Worm (Caenorhabditis elegans) whole organism, late embryonic: ENCODE measurements around the gene gbb-1.

Source experiments
- C08G9.2 ChIP-seq: sonication (generic microtip); optimal IDR thresholded peaks from 2 replicates; lab custom pipeline; 2016; ENCODE audit warnings: mild to moderate bottlenecking, missing genetic modification characterization, moderate library complexity, missing compliant biosample characterization
- C38D4.7 ChIP-seq: fragments of 200-800 bp; sonication (Bioruptor generic); optimal IDR thresholded peaks from 2 replicates; lab custom pipeline; 2018; ENCODE audit warnings: mild to moderate bottlenecking, missing genetic modification characterization, moderate library complexity, missing compliant biosample characterization
- ama-1 ChIP-seq: fragments of 150-350 bp; optimal IDR thresholded peaks from 2 replicates; lab custom pipeline; 2014
- ceh-18 ChIP-seq: sonication (generic microtip); optimal IDR thresholded peaks from 2 replicates; lab custom pipeline; 2016; ENCODE audit warnings: missing genetic modification characterization, missing compliant biosample characterization
- ceh-2 ChIP-seq: sonication (generic microtip); optimal IDR thresholded peaks from 2 replicates; lab custom pipeline; 2016; ENCODE audit warnings: missing genotype, missing genetic modification characterization, missing compliant biosample characterization
- ceh-31 ChIP-seq: sonication (generic microtip); optimal IDR thresholded peaks from 2 replicates; lab custom pipeline; 2016; ENCODE audit warnings: missing genetic modification characterization, missing compliant biosample characterization
- ceh-45 ChIP-seq: fragments of 200-800 bp; sonication (Bioruptor generic); IDR thresholded peaks from 2 replicates; pipeline ENCODE4 v1.3.6; 2022; ENCODE audit warnings: missing genetic modification reagents, missing genetic modification characterization, missing compliant biosample characterization
- ceh-9 ChIP-seq: sonication (generic microtip); optimal IDR thresholded peaks from 2 replicates; lab custom pipeline; 2016; ENCODE audit warnings: mild to moderate bottlenecking, missing genetic modification characterization, inconsistent platforms, missing compliant biosample characterization
- che-1 ChIP-seq: sonication (generic microtip); optimal IDR thresholded peaks from 2 replicates; lab custom pipeline; 2016; ENCODE audit warnings: mild to moderate bottlenecking, missing genetic modification characterization, missing compliant biosample characterization
- elt-2 ChIP-seq: sonication (generic microtip); optimal IDR thresholded peaks from 2 replicates; lab custom pipeline; 2016; ENCODE audit warnings: missing genetic modification reagents, missing genetic modification characterization, missing compliant biosample characterization
- hlh-13 ChIP-seq: fragments of 200-800 bp; sonication (Bioruptor generic); optimal IDR thresholded peaks from 2 replicates; lab custom pipeline; 2018; ENCODE audit warnings: mild to moderate bottlenecking, missing genetic modification characterization, missing compliant biosample characterization
- hlh-8 ChIP-seq: sonication (generic microtip); optimal IDR thresholded peaks from 2 replicates; lab custom pipeline; 2016; ENCODE audit warnings: missing genotype, missing genetic modification characterization, missing compliant biosample characterization
- lim-6 ChIP-seq: sonication (generic microtip); optimal IDR thresholded peaks from 2 replicates; lab custom pipeline; 2016; ENCODE audit warnings: missing genetic modification characterization, missing compliant biosample characterization
- madf-2 ChIP-seq: sonication (generic microtip); optimal IDR thresholded peaks from 2 replicates; lab custom pipeline; 2017; ENCODE audit warnings: missing genetic modification characterization, missing compliant biosample characterization
- mec-3 ChIP-seq: sonication (generic microtip); optimal IDR thresholded peaks from 2 replicates; lab custom pipeline; 2016; ENCODE audit warnings: borderline replicate concordance, missing genetic modification characterization, missing compliant biosample characterization
- nfya-1 ChIP-seq: sonication (generic microtip); optimal IDR thresholded peaks from 2 replicates; lab custom pipeline; 2017; ENCODE audit warnings: missing genetic modification characterization, mild to moderate bottlenecking, missing compliant biosample characterization, antibody characterized with exemption, moderate library complexity
- nhr-11 ChIP-seq: fragments of 150-350 bp; optimal IDR thresholded peaks from 2 replicates; lab custom pipeline; 2014; ENCODE audit warnings: missing biosample characterization, missing genetic modification characterization
- odd-2 ChIP-seq: sonication (generic microtip); optimal IDR thresholded peaks from 2 replicates; lab custom pipeline; 2017; ENCODE audit warnings: antibody characterized with exemption, mild to moderate bottlenecking, missing genetic modification characterization, missing compliant biosample characterization
- pqm-1 ChIP-seq: sonication (generic microtip); optimal IDR thresholded peaks from 2 replicates; lab custom pipeline; 2016; ENCODE audit warnings: missing genetic modification characterization, missing compliant biosample characterization
- rnt-1 ChIP-seq: sonication (generic microtip); optimal IDR thresholded peaks from 2 replicates; lab custom pipeline; 2016; ENCODE audit warnings: missing genetic modification characterization, missing compliant biosample characterization
- sdc-2 ChIP-seq: sonication (generic microtip); optimal IDR thresholded peaks from 2 replicates; lab custom pipeline; 2016; ENCODE audit warnings: missing genotype, missing genetic modification characterization, missing compliant biosample characterization
- sox-2 ChIP-seq: fragments of 200-800 bp; sonication (Bioruptor generic); IDR thresholded peaks from 2 replicates; pipeline ENCODE4 v1.3.6; 2022; ENCODE audit warnings: missing genetic modification reagents, missing genetic modification characterization, missing compliant biosample characterization
- syd-9 ChIP-seq: sonication (generic microtip); optimal IDR thresholded peaks from 2 replicates; lab custom pipeline; 2016; ENCODE audit warnings: mild to moderate bottlenecking, missing genetic modification characterization, moderate library complexity, missing compliant biosample characterization
- tbx-7 ChIP-seq: sonication (generic microtip); optimal IDR thresholded peaks from 2 replicates; lab custom pipeline; 2016; ENCODE audit warnings: missing genotype, missing genetic modification characterization, missing compliant biosample characterization
- unc-3 ChIP-seq, 2 experiments: fragments of 200-800 bp in 1 of 2; sonication (Bioruptor generic) in 1 of 2; sonication (generic microtip) in 1 of 2; conservative IDR thresholded peaks in 1 of 2; optimal IDR thresholded peaks in 1 of 2; 2 replicates each; pipeline versions ENCODE4 v1.3.6 to Lab custom; 2016 to 2022; ENCODE audit warnings: missing compliant biosample characterization in 2 of 2, missing genetic modification characterization in 2 of 2, missing genetic modification reagents in 1 of 2
- unc-42 ChIP-seq: sonication (generic microtip); optimal IDR thresholded peaks from 2 replicates; lab custom pipeline; 2016; ENCODE audit warnings: missing genotype, missing genetic modification characterization, missing compliant biosample characterization
- unc-55 ChIP-seq: sonication (generic microtip); optimal IDR thresholded peaks from 2 replicates; lab custom pipeline; 2017; ENCODE audit warnings: missing biosample characterization, missing genetic modification reagents, missing genetic modification characterization
- unc-86 ChIP-seq: sonication (generic microtip); optimal IDR thresholded peaks from 2 replicates; lab custom pipeline; 2016; ENCODE audit warnings: missing genetic modification characterization, missing compliant biosample characterization
- zip-5 ChIP-seq: sonication (generic microtip); optimal IDR thresholded peaks from 2 replicates; lab custom pipeline; 2016; ENCODE audit warnings: missing genetic modification characterization, missing compliant biosample characterization

gbb-1 gene

DNA sequence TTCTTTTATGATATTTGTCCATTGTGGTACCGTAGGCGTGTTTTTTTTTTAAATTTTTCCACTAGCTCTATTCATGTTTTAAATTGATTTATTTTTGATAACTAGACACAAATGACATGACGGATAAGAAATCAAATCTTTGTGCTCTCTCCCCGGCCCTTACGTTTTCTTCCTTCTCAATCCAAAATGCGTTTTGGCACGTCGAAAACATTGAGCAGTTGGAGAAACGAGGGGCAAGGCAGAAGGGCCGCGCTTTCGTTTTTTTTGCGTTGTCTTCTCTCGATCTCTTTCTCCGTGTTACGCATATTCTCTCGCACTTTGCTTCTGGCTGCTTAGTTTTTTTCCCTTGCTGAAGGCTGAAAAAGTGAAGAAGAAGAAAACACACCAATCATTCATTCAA lies 18.6 kb upstream of the gbb-1 start:
- TF ChIP-seq odd-2 (tag; lab: Kevin White, UChicago) (no peak), ama-1 (lab: Kevin White, UChicago) (no peak), ceh-18 (tag; lab: Kevin White, UChicago) (peak; percentile 36), unc-42 (tag; lab: Kevin White, UChicago) (peak; percentile 71), unc-3 (GFP tag; conservative IDR thresholded peaks at IDR 0.05; lab: Robert Waterston, UW) (no peak), unc-3 (tag; optimal IDR thresholded peaks at IDR 0.05; lab: Kevin White, UChicago) (no peak), C38D4.7 (GFP tag; lab: Kevin White, UChicago) (no peak), tbx-7 (tag; lab: Kevin White, UChicago) (no peak)

ce11 chrX:2939526-2939925 lies 18.2 kb upstream of the gbb-1 start:
- TF ChIP-seq ama-1 (lab: Kevin White, UChicago) (no peak), ceh-2 (no peak), madf-2 (tag; lab: Kevin White, UChicago) (no peak)

- no peak for TF ChIP-seq unc-86
- peak; percentile 64 for TF ChIP-seq sdc-2 (tag; lab: Kevin White, UChicago)
- TF ChIP-seq, all 69 proteins: peak for 1
Measured at ce11 chrX:2940572-2940971, 17.2 kb upstream of the gbb-1 start, which contains the start of gene pfk-1.1. Gene pfk-1.1, plus strand, starts transcription at chrX:2940872.

DNA sequence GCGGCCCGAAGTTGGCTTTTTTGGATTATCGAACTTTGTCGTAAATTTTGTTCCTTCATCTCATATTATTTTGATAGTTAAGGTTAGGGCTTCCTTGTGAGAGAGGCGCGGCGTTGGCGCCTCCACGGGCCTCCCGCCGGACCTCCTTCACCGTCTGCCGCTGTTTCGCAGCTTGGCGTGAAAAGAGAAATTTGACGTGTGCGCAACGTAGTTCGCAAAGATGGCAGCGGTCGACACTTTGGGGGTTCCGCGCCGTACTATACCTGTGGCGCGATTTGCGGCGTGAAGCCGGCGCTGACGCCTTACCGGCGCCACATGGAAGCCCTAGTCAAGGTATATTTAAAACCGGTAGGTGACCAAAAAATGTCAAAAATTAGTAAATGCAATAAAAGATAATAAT lies 15.4 kb upstream of the gbb-1 start:
- no peak for TF ChIP-seq unc-55 (GFP tag; lab: Kevin White, UChicago)
- TF ChIP-seq mec-3 (tag; lab: Kevin White, UChicago): no peak
- TF ChIP-seq nhr-11 (tag; lab: Kevin White, UChicago): no peak
- no peak for TF ChIP-seq unc-86
- TF ChIP-seq hlh-13 (GFP tag; lab: Kevin White, UChicago): no peak

DNA sequence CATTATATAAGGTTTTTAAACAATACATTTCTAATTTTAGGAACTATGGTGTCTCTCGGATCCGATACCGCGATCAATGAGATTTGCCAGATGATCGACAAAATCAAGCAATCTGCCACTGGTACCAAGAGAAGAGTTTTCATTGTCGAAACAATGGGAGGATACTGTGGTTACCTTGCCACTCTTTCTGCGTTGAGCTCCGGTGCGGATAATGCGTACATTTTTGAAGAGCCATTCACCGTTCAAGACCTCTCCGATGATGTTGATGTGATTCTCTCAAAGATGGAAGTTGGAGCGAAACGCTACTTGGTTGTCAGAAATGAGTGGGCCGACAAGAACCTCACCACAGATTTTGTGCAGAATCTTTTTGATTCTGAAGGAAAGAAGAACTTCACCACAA lies 14.1 kb upstream of the gbb-1 start:
- TF ChIP-seq ceh-45 (GFP tag; lab: Robert Waterston, UW) (no peak), nhr-11 (tag; lab: Kevin White, UChicago) (no peak), unc-42 (tag; lab: Kevin White, UChicago) (no peak), unc-3 (GFP tag; conservative IDR thresholded peaks at IDR 0.05; lab: Robert Waterston, UW) (no peak), unc-3 (tag; optimal IDR thresholded peaks at IDR 0.05; lab: Kevin White, UChicago) (no peak), C08G9.2 (tag; lab: Kevin White, UChicago) (no peak), hlh-13 (GFP tag; lab: Kevin White, UChicago) (no peak), pqm-1 (tag; lab: Kevin White, UChicago) (no peak), zip-5 (tag; lab: Kevin White, UChicago) (no peak), lim-6 (no peak), che-1 (tag; lab: Kevin White, UChicago) (no peak), syd-9 (tag; lab: Kevin White, UChicago) (no peak), ceh-31 (tag; lab: Kevin White, UChicago) (no peak), rnt-1 (tag; lab: Kevin White, UChicago) (no peak), hlh-8 (tag; lab: Kevin White, UChicago) (no peak)

DNA sequence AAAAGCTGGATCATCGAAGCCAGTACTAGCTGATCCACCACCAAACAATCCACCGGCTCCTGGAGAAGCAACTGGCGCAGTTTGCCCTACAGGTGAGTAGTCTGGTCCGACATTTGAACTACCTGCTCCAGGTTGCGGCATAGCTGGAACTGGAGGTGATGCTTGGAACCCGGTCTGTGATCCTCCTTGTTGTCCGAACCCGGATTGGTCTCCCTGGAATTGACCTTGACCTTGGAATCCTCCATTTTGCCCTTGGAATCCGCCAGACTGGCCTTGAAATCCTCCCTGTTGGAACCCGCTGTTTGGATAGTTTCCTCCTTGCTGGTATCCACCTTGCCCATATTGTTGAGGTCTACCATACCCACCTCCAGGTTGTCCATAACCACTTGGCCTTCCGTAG lies 11.8 kb upstream of the gbb-1 start:
- TF ChIP-seq C38D4.7 (GFP tag; lab: Kevin White, UChicago) (no peak), elt-2 (tag; lab: Kevin White, UChicago) (no peak), nfya-1 (tag; lab: Kevin White, UChicago) (no peak), sox-2 (GFP tag; lab: Robert Waterston, UW) (no peak), ama-1 (lab: Kevin White, UChicago) (no peak), ceh-9 (tag; lab: Kevin White, UChicago) (no peak), ceh-31 (tag; lab: Kevin White, UChicago) (no peak)
